Fruit fly (Drosophila melanogaster) whole organism, prepupa: ENCODE measurements around the gene CG16826.

Experiments
- CG10631 ChIP-seq: fragments of 200-800 bp; sonication (Bioruptor generic); optimal IDR thresholded peaks from 2 replicates; lab custom pipeline; 2016; ENCODE audit warnings: missing biosample characterization, missing genetic modification characterization
- CG11294 ChIP-seq: fragments of 200-800 bp; sonication (Bioruptor generic); IDR thresholded peaks from 2 replicates; pipeline ENCODE4 v1.3.6; 2022; ENCODE audit warnings: missing biosample characterization, missing genetic modification characterization
- CG11762 ChIP-seq: fragments of 200-800 bp; sonication (Bioruptor generic); optimal IDR thresholded peaks from 3 replicates; lab custom pipeline; 2016; ENCODE audit warnings: missing biosample characterization, missing genetic modification characterization; ENCODE audit not compliant: insufficient read depth
- CG11902 ChIP-seq: fragments of 200-800 bp; sonication (Bioruptor generic); optimal IDR thresholded peaks from 3 replicates; lab custom pipeline; 2016; ENCODE audit warnings: missing biosample characterization, missing genetic modification characterization
- CG15336 ChIP-seq: fragments of 200-800 bp; sonication (Bioruptor generic); IDR thresholded peaks from 2 replicates; pipeline ENCODE4 v1.3.6; 2022; ENCODE audit warnings: missing biosample characterization, missing genetic modification characterization
- CG1621 ChIP-seq: fragments of 200-800 bp; sonication (Bioruptor generic); optimal IDR thresholded peaks from 3 replicates; lab custom pipeline; 2018; ENCODE audit warnings: missing biosample characterization, mild to moderate bottlenecking, missing genetic modification characterization
- CG16779 ChIP-seq: fragments of 200-800 bp; sonication (Bioruptor generic); optimal IDR thresholded peaks from 3 replicates; lab custom pipeline; 2017; ENCODE audit warnings: missing biosample characterization, mild to moderate bottlenecking, missing genetic modification characterization
- CG3032 ChIP-seq: fragments of 200-800 bp; optimal IDR thresholded peaks from 2 replicates; lab custom pipeline; 2019; ENCODE audit warnings: missing biosample characterization, mild to moderate bottlenecking, missing genetic modification characterization, moderate library complexity
- CG31627 ChIP-seq: fragments of 200-800 bp; sonication (Bioruptor generic); optimal IDR thresholded peaks from 3 replicates; lab custom pipeline; 2016; ENCODE audit warnings: missing biosample characterization, missing genetic modification characterization
- CG32006 ChIP-seq: fragments of 200-800 bp; sonication (Bioruptor generic); optimal IDR thresholded peaks from 3 replicates; lab custom pipeline; 2017; ENCODE audit warnings: missing biosample characterization, mild to moderate bottlenecking, missing genetic modification characterization
- CG3919 ChIP-seq: fragments of 200-800 bp; sonication (Bioruptor generic); optimal IDR thresholded peaks from 3 replicates; lab custom pipeline; 2016; ENCODE audit warnings: missing biosample characterization, missing genetic modification characterization
- CG7368 ChIP-seq: fragments of 200-800 bp; sonication (Bioruptor generic); optimal IDR thresholded peaks from 3 replicates; lab custom pipeline; 2016; ENCODE audit warnings: missing biosample characterization, missing genetic modification characterization
- CG8119 ChIP-seq: fragments of 200-800 bp; sonication (Bioruptor generic); IDR thresholded peaks from 3 replicates; pipeline ENCODE4 v1.3.6; 2022; ENCODE audit warnings: missing biosample characterization, missing genetic modification characterization
- CG8319 ChIP-seq: fragments of 200-800 bp; sonication (Bioruptor generic); optimal IDR thresholded peaks from 3 replicates; lab custom pipeline; 2016; ENCODE audit warnings: missing biosample characterization, missing genetic modification characterization
- CG8632 ChIP-seq: fragments of 200-800 bp; sonication (Bioruptor generic); optimal IDR thresholded peaks from 3 replicates; lab custom pipeline; 2016; ENCODE audit warnings: missing biosample characterization, missing genetic modification characterization
- CG9139 ChIP-seq: fragments of 200-800 bp; sonication (Bioruptor generic); optimal IDR thresholded peaks from 3 replicates; lab custom pipeline; 2017; ENCODE audit warnings: missing biosample characterization, mild to moderate bottlenecking, missing genetic modification characterization
- Eip75B ChIP-seq: fragments of 200-800 bp; sonication (Bioruptor generic); optimal IDR thresholded peaks from 3 replicates; lab custom pipeline; 2016; ENCODE audit warnings: missing biosample characterization, missing genetic modification characterization
- Eip78C ChIP-seq: fragments of 200-800 bp; sonication (Bioruptor generic); peaks from one replicate; lab custom pipeline; 2016; ENCODE audit warnings: missing biosample characterization, missing genetic modification characterization
- Ets21C ChIP-seq: fragments of 200-800 bp; sonication (Bioruptor generic); optimal IDR thresholded peaks from 3 replicates; lab custom pipeline; 2016; ENCODE audit warnings: missing biosample characterization, missing genetic modification characterization
- Ets96B ChIP-seq: fragments of 200-800 bp; optimal IDR thresholded peaks from 2 replicates; lab custom pipeline; 2019; ENCODE audit warnings: missing biosample characterization, mild to moderate bottlenecking, missing genetic modification characterization, moderate library complexity
- Gug ChIP-seq: fragments of 200-800 bp; sonication (Bioruptor generic); IDR thresholded peaks from 2 replicates; pipeline ENCODE4 v1.3.6; 2022; ENCODE audit warnings: missing biosample characterization, missing genetic modification characterization
- Hr4 ChIP-seq: fragments of 200-800 bp; sonication (Bioruptor generic); optimal IDR thresholded peaks from 3 replicates; lab custom pipeline; 2016; ENCODE audit warnings: missing biosample characterization, missing genetic modification characterization
- Lpt ChIP-seq: fragments of 200-800 bp; sonication (Bioruptor generic); optimal IDR thresholded peaks from 3 replicates; lab custom pipeline; 2016; ENCODE audit warnings: missing biosample characterization, missing genetic modification characterization
- OdsH ChIP-seq: fragments of 200-800 bp; sonication (Bioruptor generic); optimal IDR thresholded peaks from 3 replicates; lab custom pipeline; 2016; ENCODE audit warnings: missing biosample characterization, missing genetic modification characterization
- Sox102F ChIP-seq: fragments of 200-800 bp; sonication (Bioruptor generic); optimal IDR thresholded peaks from 2 replicates; lab custom pipeline; 2016; ENCODE audit warnings: missing biosample characterization, mild to moderate bottlenecking, missing genetic modification characterization
- Sox14 ChIP-seq: fragments of 200-800 bp; sonication (Bioruptor generic); optimal IDR thresholded peaks from 3 replicates; lab custom pipeline; 2016; ENCODE audit warnings: missing biosample characterization, missing genetic modification characterization
- achi ChIP-seq: fragments of 200-800 bp; sonication (Bioruptor generic); optimal IDR thresholded peaks from 3 replicates; lab custom pipeline; 2016; ENCODE audit warnings: missing biosample characterization, missing genetic modification characterization
- acj6 ChIP-seq: fragments of 200-800 bp; sonication (Bioruptor generic); optimal IDR thresholded peaks from 3 replicates; lab custom pipeline; 2016; ENCODE audit warnings: missing biosample characterization, missing genetic modification characterization
- eg ChIP-seq: fragments of 200-800 bp; sonication (Bioruptor generic); IDR thresholded peaks from 3 replicates; pipeline ENCODE4 v1.3.6; 2022; ENCODE audit warnings: missing biosample characterization, missing genetic modification characterization
- fd59A ChIP-seq: fragments of 200-800 bp; sonication (Bioruptor generic); optimal IDR thresholded peaks from 2 replicates; lab custom pipeline; 2017; ENCODE audit warnings: missing biosample characterization, mild to moderate bottlenecking, missing genetic modification characterization, missing genetic modification reagents
- fd85E ChIP-seq: fragments of 200-800 bp; sonication (Bioruptor generic); optimal IDR thresholded peaks from 3 replicates; lab custom pipeline; 2016; ENCODE audit warnings: missing biosample characterization, missing genetic modification characterization
- fkh ChIP-seq: fragments of 200-800 bp; sonication (Bioruptor generic); optimal IDR thresholded peaks from 3 replicates; lab custom pipeline; 2017; ENCODE audit warnings: missing biosample characterization, mild to moderate bottlenecking, missing genetic modification characterization, moderate library complexity
- lz ChIP-seq: fragments of 200-800 bp; sonication (Bioruptor generic); optimal IDR thresholded peaks from 3 replicates; lab custom pipeline; 2016; ENCODE audit warnings: missing biosample characterization, missing genetic modification characterization
- net ChIP-seq: fragments of 200-800 bp; sonication (Bioruptor generic); optimal IDR thresholded peaks from 3 replicates; lab custom pipeline; 2016; ENCODE audit warnings: missing biosample characterization, missing genetic modification characterization
- pdm3 ChIP-seq: fragments of 200-800 bp; sonication (Bioruptor generic); optimal IDR thresholded peaks from 3 replicates; lab custom pipeline; 2016; ENCODE audit warnings: missing biosample characterization, missing genetic modification characterization
- salr ChIP-seq, 2 experiments: fragments of 200-800 bp; sonication (Bioruptor generic); optimal IDR thresholded peaks; 3 replicates each; lab custom pipeline; 2016 to 2018; ENCODE audit warnings: missing biosample characterization in 2 of 2, missing genetic modification characterization in 2 of 2, mild to moderate bottlenecking in 1 of 2
- svp ChIP-seq: fragments of 200-800 bp; sonication (Bioruptor generic); peaks from one replicate; lab custom pipeline; 2016; ENCODE audit warnings: missing biosample characterization, missing genetic modification characterization
- vri ChIP-seq: fragments of 200-800 bp; sonication (Bioruptor generic); optimal IDR thresholded peaks from 3 replicates; lab custom pipeline; 2016; ENCODE audit warnings: missing biosample characterization, mild to moderate bottlenecking, missing genetic modification characterization

Gene CG16826

DNA sequence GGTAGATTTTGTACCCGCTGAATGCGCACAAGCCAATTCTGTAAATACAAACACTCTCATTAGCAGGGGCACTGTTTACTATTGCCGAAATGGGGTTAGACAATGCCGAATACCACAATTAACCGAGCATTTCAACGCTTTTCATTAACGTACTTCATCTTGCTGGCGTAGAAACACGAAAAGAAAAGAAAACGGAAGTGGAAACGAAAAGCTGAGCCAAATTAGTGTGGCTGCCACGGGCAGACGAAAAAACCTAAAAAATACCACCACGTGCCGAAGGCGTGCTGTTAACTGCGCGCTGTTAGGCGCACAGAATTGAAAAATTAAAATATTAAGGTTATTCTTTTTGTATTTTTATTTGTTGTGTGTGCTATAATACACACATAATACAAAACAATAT lies 47.3 kb downstream of the CG16826 start, which contains the start of gene RpL24 (continued):
- TF ChIP-seq lz, result peak; percentile 90
- peak; percentile 85 for TF ChIP-seq pdm3 (GFP tag; lab: Kevin White, UChicago)
- no peak for TF ChIP-seq Ets21C (GFP tag; lab: Kevin White, UChicago)
- TF ChIP-seq achi (GFP tag; lab: Kevin White, UChicago), result peak; percentile 83
- peak; percentile 96 for TF ChIP-seq Eip78C
- peak; percentile 95 for TF ChIP-seq net (GFP tag; lab: Kevin White, UChicago)
- no peak for TF ChIP-seq CG8119 (GFP tag; lab: Robert Waterston, UW)
- no peak for TF ChIP-seq CG10631
- peak; percentile 89 for TF ChIP-seq Eip75B (GFP tag; lab: Kevin White, UChicago)
- no peak for TF ChIP-seq Hr4
- TF ChIP-seq CG3032, result peak; percentile 65
- peak; percentile 82 for TF ChIP-seq OdsH (GFP tag; lab: Kevin White, UChicago)
- TF ChIP-seq CG11902 (GFP tag; lab: Kevin White, UChicago), result peak; percentile 36
- TF ChIP-seq Ets96B (tag; lab: Kevin White, UChicago), result peak; percentile 56
- peak; percentile 76 for TF ChIP-seq CG11762 (GFP tag; lab: Kevin White, UChicago)
- peak; percentile 73 for TF ChIP-seq CG1621
- peak; percentile 77 for TF ChIP-seq CG8632 (GFP tag; lab: Kevin White, UChicago)

DNA sequence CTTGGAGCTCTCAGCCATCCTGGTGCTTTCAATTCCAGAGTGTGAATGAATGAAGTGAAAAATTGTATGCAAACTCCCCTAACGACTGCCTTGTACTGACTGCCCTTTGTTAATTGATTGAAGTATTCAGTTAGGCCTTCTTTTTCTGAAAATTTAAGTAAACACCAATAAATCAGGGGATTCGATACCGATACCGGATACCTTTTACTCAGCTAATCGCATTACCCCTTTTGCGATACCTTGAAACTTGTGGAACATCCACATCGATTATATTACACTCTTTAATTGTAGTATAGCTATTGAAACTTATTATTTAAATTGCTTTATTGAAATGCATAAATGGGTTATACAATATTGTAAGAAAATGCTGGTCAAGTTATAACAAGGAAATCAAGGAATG lies 48.5 kb downstream of the CG16826 start, which contains the start of gene CG16957:
Gene CG16957 (minus strand): TSS at position 101 of the 400 bp plus-strand sequence.
- TF ChIP-seq CG8119 (GFP tag; lab: Robert Waterston, UW), result no peak
- no peak for TF ChIP-seq CG16779 (tag; lab: Kevin White, UChicago)
- no peak for TF ChIP-seq CG8632 (GFP tag; lab: Kevin White, UChicago)
- no peak for TF ChIP-seq CG11294 (GFP tag; lab: Robert Waterston, UW)
- TF ChIP-seq Lpt (GFP tag; lab: Kevin White, UChicago), result no peak
- no peak for TF ChIP-seq Sox14
- TF ChIP-seq lz, result no peak
- TF ChIP-seq CG15336 (GFP tag; lab: Robert Waterston, UW), result no peak
- TF ChIP-seq salr (GFP tag; optimal IDR thresholded peaks at IDR 0.05; lab: Kevin White, UChicago), result no peak
- TF ChIP-seq CG11902 (GFP tag; lab: Kevin White, UChicago), result no peak
- no peak for TF ChIP-seq Gug
- TF ChIP-seq fd59A (GFP tag; lab: Kevin White, UChicago), result no peak
- no peak for TF ChIP-seq CG7368 (GFP tag; lab: Kevin White, UChicago)
- no peak for TF ChIP-seq CG9139 (GFP tag; lab: Kevin White, UChicago)

DNA sequence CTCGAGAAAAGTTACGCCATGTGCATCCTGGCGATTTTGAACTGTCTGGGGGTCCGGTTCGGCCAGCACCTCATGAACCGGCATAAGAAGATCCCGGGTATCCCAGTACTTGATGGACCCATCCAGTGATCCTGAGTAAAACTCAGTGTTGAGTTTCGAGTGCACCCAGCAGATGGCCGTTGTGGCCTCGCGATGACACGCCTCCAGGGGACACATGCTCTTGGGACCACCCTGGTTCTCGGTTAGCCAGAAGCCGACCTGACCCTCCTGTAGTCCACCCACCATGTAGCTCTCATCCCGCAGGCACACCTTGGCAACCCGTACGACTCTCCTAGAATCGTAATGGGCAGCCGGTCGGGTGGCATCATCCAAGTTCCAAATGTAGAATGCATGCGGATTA lies 49.8 kb downstream of the CG16826 start:
- TF ChIP-seq vri (GFP tag; lab: Kevin White, UChicago) (no peak), Hr4 (no peak), fkh (GFP tag; lab: Kevin White, UChicago) (no peak), CG3919 (no peak), fd85E (no peak), CG8319 (no peak), net (GFP tag; lab: Kevin White, UChicago) (no peak), Sox102F (GFP tag; lab: Kevin White, UChicago) (no peak), Ets96B (tag; lab: Kevin White, UChicago) (no peak), CG11294 (GFP tag; lab: Robert Waterston, UW) (no peak), eg (no peak), CG32006 (GFP tag; lab: Kevin White, UChicago) (no peak), CG31627 (GFP tag; lab: Kevin White, UChicago) (no peak), acj6 (GFP tag; lab: Kevin White, UChicago) (no peak), svp (GFP tag; lab: Kevin White, UChicago) (no peak), pdm3 (GFP tag; lab: Kevin White, UChicago) (no peak), CG11902 (GFP tag; lab: Kevin White, UChicago) (no peak)
- TF ChIP-seq, all 60 proteins: peak for 0
